Fruit fly (Drosophila melanogaster): ENCODE results near the gene CG5276.

Gene CG5276

dm6 chr3R:11412371-11412770, 19.2 kb upstream of the CG5276 start, which contains the start of gene Ipo9:
Gene Ipo9, plus strand, starts transcription at chr3R:11412522.
- TF ChIP-seq Dip3 (GFP tag; optimal IDR thresholded peaks at IDR 0.05) (no peak), bcd (GFP tag; optimal IDR thresholded peaks at IDR 0.05) (no peak), fd64A (GFP tag; optimal IDR thresholded peaks at IDR 0.05) (no peak), bbx (GFP tag; IDR thresholded peaks at IDR 0.05; ENCODE audit: partially characterized antibody) (no peak), CG4707 (GFP tag; optimal IDR thresholded peaks at IDR 0.05) (no peak), mam (GFP tag; optimal IDR thresholded peaks at IDR 0.05) (peak; percentile 7), unc-4 (GFP tag; IDR thresholded peaks at IDR 0.05; ENCODE audit: partially characterized antibody) (0 out of 2 replicates have a peak, but pooled peaks have one; percentile 33), CG6813 (GFP tag; optimal IDR thresholded peaks at IDR 0.05) (no peak), MBD-R2 (GFP tag; IDR thresholded peaks at IDR 0.05) (peak; percentile 84), CG32532 (GFP tag; IDR thresholded peaks at IDR 0.05) (peak; percentile 22; the same call in 1 of the 2 replicates), caup (GFP tag; optimal IDR thresholded peaks at IDR 0.05; ENCODE audit: severe bottlenecking) (no peak), CG9932 (GFP tag; IDR thresholded peaks at IDR 0.05) (peak; percentile 14; the same call in 1 of the 2 replicates), CG9609 (GFP tag; optimal IDR thresholded peaks at IDR 0.05) (no peak), CG3065 (GFP tag; optimal IDR thresholded peaks at IDR 0.05) (no peak), CG10267 (tag; optimal IDR thresholded peaks at IDR 0.05) (peak; percentile 78), otp (GFP tag; IDR thresholded peaks at IDR 0.05) (no peak), CkIIα-i1 (GFP tag; IDR thresholded peaks at IDR 0.05) (no peak), CG18764 (GFP tag; optimal IDR thresholded peaks at IDR 0.05) (no peak), CG14860 (GFP tag; IDR thresholded peaks at IDR 0.05; ENCODE audit: partially characterized antibody) (no peak), salm (tag; optimal IDR thresholded peaks at IDR 0.05) (no peak), Asciz (GFP tag; optimal IDR thresholded peaks at IDR 0.05) (no peak), fu2 (GFP tag; optimal IDR thresholded peaks at IDR 0.05) (no peak), vvl (GFP tag; IDR thresholded peaks at IDR 0.05) (0 out of 2 replicates have a peak, but pooled peaks have one; percentile 16), Dp (GFP tag; optimal IDR thresholded peaks at IDR 0.05) (peak; percentile 61), CG9727 (GFP tag; optimal IDR thresholded peaks at IDR 0.05) (no peak), Sry-δ (GFP tag; optimal IDR thresholded peaks at IDR 0.05) (peak; percentile 73), pan (optimal IDR thresholded peaks at IDR 0.05) (no peak), pan (GFP tag; optimal IDR thresholded peaks at IDR 0.05 in 1 of 2, IDR thresholded peaks at IDR 0.05 in 1 of 2) (no peak), Jarid2 (GFP tag; optimal IDR thresholded peaks at IDR 0.05) (no peak), insv (GFP tag; optimal IDR thresholded peaks at IDR 0.05) (no peak), Bteb2 (GFP tag; optimal IDR thresholded peaks at IDR 0.05) (no peak), E2f2 (GFP tag; IDR thresholded peaks at IDR 0.05) (peak; percentile 79), Scr (GFP tag; IDR thresholded peaks at IDR 0.05; ENCODE audit: partially characterized antibody) (0 out of 2 replicates have a peak, but pooled peaks have one; percentile 34), pzg (GFP tag; optimal IDR thresholded peaks at IDR 0.05) (peak; percentile 46), CG3838 (GFP tag; optimal IDR thresholded peaks at IDR 0.05) (no peak), CG13287 (GFP tag; IDR thresholded peaks at IDR 0.05; ENCODE audit: partially characterized antibody) (peak; percentile 44), Dll (GFP tag; IDR thresholded peaks at IDR 0.05; ENCODE audit: partially characterized antibody) (0 out of 4 replicates have a peak, but pooled peaks have one; percentile 21), Dref (GFP tag; IDR thresholded peaks at IDR 0.05) (peak; percentile 65), Aef1 (GFP tag; IDR thresholded peaks at IDR 0.05) (no peak), sd (tag; optimal IDR thresholded peaks at IDR 0.05) (no peak), phol (tag; optimal IDR thresholded peaks at IDR 0.05) (no peak), z (GFP tag; IDR thresholded peaks at IDR 0.05) (0 out of 3 replicates have a peak, but pooled peaks have one; percentile 13), Bgb (GFP tag; IDR thresholded peaks at IDR 0.05; ENCODE audit: partially characterized antibody) (0 out of 2 replicates have a peak, but pooled peaks have one; percentile 8), CG10147 (GFP tag; optimal IDR thresholded peaks at IDR 0.05) (no peak), Oli (tag; optimal IDR thresholded peaks at IDR 0.05) (no peak), CG34224 (GFP tag; IDR thresholded peaks at IDR 0.05; ENCODE audit: partially characterized antibody) (peak; percentile 30; the same call in 1 of the 3 replicates), MESR4 (GFP tag; optimal IDR thresholded peaks at IDR 0.05) (peak; percentile 27), Eip74EF (GFP tag; optimal IDR thresholded peaks at IDR 0.05) (no peak), lola (GFP tag; optimal IDR thresholded peaks at IDR 0.05) (no peak)

All from whole organism, embryonic.